Fruit fly (Drosophila melanogaster): Measurements from ENCODE around the gene CG13689.

- TF ChIP-seq CG34224 (GFP tag; IDR thresholded peaks at IDR 0.05; ENCODE audit: partially characterized antibody) (no peak), lmd (GFP tag; IDR thresholded peaks at IDR 0.05) (no peak), ab (GFP tag; optimal IDR thresholded peaks at IDR 0.05) (no peak), CG7928 (GFP tag; optimal IDR thresholded peaks at IDR 0.05) (no peak), stwl (tag; optimal IDR thresholded peaks at IDR 0.05) (no peak), kay (GFP tag; optimal IDR thresholded peaks at IDR 0.05) (no peak), gt (GFP tag; IDR thresholded peaks at IDR 0.05) (no peak), amos (GFP tag; IDR thresholded peaks at IDR 0.05; ENCODE audit: partially characterized antibody) (no peak), Meics (GFP tag; optimal IDR thresholded peaks at IDR 0.05) (no peak), gfzf (GFP tag; optimal IDR thresholded peaks at IDR 0.05) (no peak), CG1529 (GFP tag; optimal IDR thresholded peaks at IDR 0.05) (no peak), CG8924 (tag; optimal IDR thresholded peaks at IDR 0.05) (no peak), Doc3 (GFP tag; IDR thresholded peaks at IDR 0.05; ENCODE audit: partially characterized antibody) (no peak)
Measured at dm6 chr2L:653784-654183, 51.2 kb downstream of the CG13689 start.

Measured in whole organism, embryonic.